Fruit fly (Drosophila melanogaster) whole organism, embryonic: ENCODE data around the gene Sodh1.
A peak's percentile ranks its signal among the peaks of the same experiment; 100 is the strongest.

Experiments
- Aef1 ChIP-seq: fragments of 200-800 bp; sonication (Bioruptor generic); IDR thresholded peaks from 3 replicates; pipeline ENCODE4 v1.3.6; 2022; ENCODE audit warnings: missing biosample characterization, missing genetic modification characterization
- CG1024 ChIP-seq: fragments of 200-800 bp; sonication (Bioruptor generic); IDR thresholded peaks from 2 replicates; pipeline ENCODE4 v1.3.6; 2022; ENCODE audit warnings: missing biosample characterization, missing genetic modification characterization
- CG11085 ChIP-seq: fragments of 200-800 bp; sonication (Bioruptor generic); IDR thresholded peaks from 2 replicates; pipeline ENCODE4 v1.3.6; 2022; ENCODE audit warnings: missing biosample characterization, missing genetic modification characterization
- CG11723 ChIP-seq: fragments of 200-800 bp; sonication (Bioruptor generic); optimal IDR thresholded peaks from 2 replicates; lab custom pipeline; 2017; ENCODE audit warnings: missing biosample characterization, mild to moderate bottlenecking, missing genetic modification characterization
- CG12659 ChIP-seq: fragments of 200-800 bp; sonication (Bioruptor generic); optimal IDR thresholded peaks from 3 replicates; lab custom pipeline; 2017; ENCODE audit warnings: mild to moderate bottlenecking, missing biosample characterization, missing genetic modification reagents, missing genetic modification characterization
- CG13123 ChIP-seq: fragments of 200-800 bp; sonication (Bioruptor generic); optimal IDR thresholded peaks from 2 replicates; lab custom pipeline; 2016; ENCODE audit warnings: missing biosample characterization, missing genetic modification characterization
- CG13624 ChIP-seq: fragments of 200-800 bp; sonication (Bioruptor generic); optimal IDR thresholded peaks from 2 replicates; lab custom pipeline; 2016; ENCODE audit warnings: missing biosample characterization, missing genetic modification characterization
- CG13894 ChIP-seq: fragments of 200-800 bp; sonication (Bioruptor generic); optimal IDR thresholded peaks from 3 replicates; lab custom pipeline; 2018; ENCODE audit warnings: missing biosample characterization, mild to moderate bottlenecking, missing genetic modification characterization, moderate library complexity
- CG14667 ChIP-seq: fragments of 200-800 bp; sonication (Bioruptor generic); IDR thresholded peaks from 2 replicates; pipeline ENCODE4 v1.3.6; 2022; ENCODE audit warnings: missing biosample characterization, missing genetic modification characterization
- CG14710 ChIP-seq: fragments of 200-800 bp; sonication (Bioruptor generic); optimal IDR thresholded peaks from 3 replicates; lab custom pipeline; 2019; ENCODE audit warnings: missing biosample characterization, mild to moderate bottlenecking, missing genetic modification characterization, moderate library complexity
- CG14860 ChIP-seq: fragments of 200-800 bp; sonication (Bioruptor generic); IDR thresholded peaks from 3 replicates; pipeline ENCODE4 v1.3.6; 2022; ENCODE audit warnings: missing biosample characterization, missing genetic modification characterization; ENCODE audit not compliant: partially characterized antibody
- CG15269 ChIP-seq: fragments of 200-800 bp; sonication (Bioruptor generic); optimal IDR thresholded peaks from 2 replicates; lab custom pipeline; 2018; ENCODE audit warnings: missing biosample characterization, mild to moderate bottlenecking, missing genetic modification characterization, moderate library complexity
- CG15514 ChIP-seq: fragments of 200-800 bp; sonication (Bioruptor generic); optimal IDR thresholded peaks from 3 replicates; lab custom pipeline; 2017; ENCODE audit warnings: missing biosample characterization, missing genetic modification characterization, mild to moderate bottlenecking, moderate library complexity, missing genetic modification reagents
- CG16813 ChIP-seq: fragments of 200-800 bp; sonication (Bioruptor generic); IDR thresholded peaks from 3 replicates; pipeline ENCODE4 v1.3.6; 2022; ENCODE audit warnings: missing biosample characterization, missing genetic modification characterization; ENCODE audit not compliant: partially characterized antibody
- CG17361 ChIP-seq: fragments of 200-800 bp; sonication (Bioruptor generic); IDR thresholded peaks from 3 replicates; pipeline ENCODE4 v1.3.6; 2022; ENCODE audit warnings: missing biosample characterization, missing genetic modification characterization
- CG18599 ChIP-seq: fragments of 200-800 bp; sonication (Bioruptor generic); optimal IDR thresholded peaks from 3 replicates; lab custom pipeline; 2017; ENCODE audit warnings: missing biosample characterization, missing genetic modification characterization, mild to moderate bottlenecking, moderate library complexity, missing genetic modification reagents
- CG2678 ChIP-seq: fragments of 200-800 bp; sonication (Bioruptor generic); optimal IDR thresholded peaks from 3 replicates; lab custom pipeline; 2019; ENCODE audit warnings: missing biosample characterization, mild to moderate bottlenecking, missing genetic modification characterization, moderate library complexity
- CG30020 ChIP-seq: fragments of 200-800 bp; optimal IDR thresholded peaks from 2 replicates; lab custom pipeline; 2019; ENCODE audit warnings: missing biosample characterization, mild to moderate bottlenecking, missing genetic modification characterization, moderate library complexity
- CG3995 ChIP-seq: fragments of 200-800 bp; sonication (Bioruptor generic); optimal IDR thresholded peaks from 3 replicates; lab custom pipeline; 2016; ENCODE audit warnings: missing biosample characterization, missing genetic modification characterization
- CG4360 ChIP-seq: fragments of 200-800 bp; sonication (Bioruptor generic); IDR thresholded peaks from 2 replicates; pipeline ENCODE4 v1.3.6; 2022; ENCODE audit warnings: missing biosample characterization, missing genetic modification characterization
- Dip2 ChIP-seq: fragments of 200-800 bp; sonication (Bioruptor generic); IDR thresholded peaks from 2 replicates; pipeline ENCODE4 v1.3.6; 2022; ENCODE audit warnings: missing biosample characterization, missing genetic modification characterization
- Ets97D ChIP-seq: fragments of 200-800 bp; sonication (Bioruptor generic); optimal IDR thresholded peaks from 3 replicates; lab custom pipeline; 2016; ENCODE audit warnings: missing biosample characterization, missing genetic modification characterization
- Fer3 ChIP-seq: fragments of 200-800 bp; sonication (Bioruptor generic); optimal IDR thresholded peaks from 2 replicates; lab custom pipeline; 2018; ENCODE audit warnings: missing biosample characterization, mild to moderate bottlenecking, missing genetic modification characterization, moderate library complexity
- MESR4 ChIP-seq: fragments of 200-800 bp; sonication (Bioruptor generic); optimal IDR thresholded peaks from 2 replicates; lab custom pipeline; 2018; ENCODE audit warnings: missing biosample characterization, mild to moderate bottlenecking, missing genetic modification characterization, moderate library complexity
- NFAT ChIP-seq: fragments of 200-800 bp; sonication (Bioruptor generic); IDR thresholded peaks from 2 replicates; pipeline ENCODE4 v1.3.6; 2022; ENCODE audit warnings: missing biosample characterization, missing genetic modification characterization
- Oli ChIP-seq: fragments of 200-800 bp; sonication (Bioruptor generic); optimal IDR thresholded peaks from 2 replicates; lab custom pipeline; 2018; ENCODE audit warnings: missing biosample characterization, mild to moderate bottlenecking, missing genetic modification characterization, moderate library complexity
- Opbp ChIP-seq: fragments of 200-800 bp; sonication (Bioruptor generic); IDR thresholded peaks from 3 replicates; pipeline ENCODE4 v1.3.6; 2022; ENCODE audit warnings: missing biosample characterization, missing genetic modification characterization; ENCODE audit not compliant: partially characterized antibody
- Optix ChIP-seq: fragments of 200-800 bp; sonication (Bioruptor generic); IDR thresholded peaks from 3 replicates; pipeline ENCODE4 v1.3.6; 2022; ENCODE audit warnings: missing biosample characterization, missing genetic modification characterization
- Ravus ChIP-seq: fragments of 200-800 bp; sonication (Bioruptor generic); IDR thresholded peaks from 2 replicates; pipeline ENCODE4 v1.3.6; 2022; ENCODE audit warnings: missing biosample characterization, missing genetic modification characterization
- Side ChIP-seq: fragments of 200-800 bp; sonication (Bioruptor generic); optimal IDR thresholded peaks from 2 replicates; lab custom pipeline; 2016; ENCODE audit warnings: missing biosample characterization, missing genetic modification characterization
- Sin3A ChIP-seq: fragments of >200 bp; optimal IDR thresholded peaks from 2 replicates; lab custom pipeline; 2018
- croc ChIP-seq: fragments of 200-800 bp; sonication (Bioruptor generic); conservative IDR thresholded peaks from 3 replicates; pipeline ENCODE4 v1.3.6; 2022; ENCODE audit warnings: missing biosample characterization, missing genetic modification characterization
- dm ChIP-seq: fragments of 200-800 bp; sonication (Bioruptor generic); optimal IDR thresholded peaks from 3 replicates; lab custom pipeline; 2016; ENCODE audit warnings: missing biosample characterization, missing genetic modification characterization
- dmrt11E ChIP-seq: fragments of 200-800 bp; sonication (Bioruptor generic); optimal IDR thresholded peaks from 3 replicates; lab custom pipeline; 2018; ENCODE audit warnings: missing biosample characterization, mild to moderate bottlenecking, missing genetic modification characterization, moderate library complexity
- esg ChIP-seq: fragments of 200-800 bp; sonication (Bioruptor generic); conservative IDR thresholded peaks from 2 replicates; pipeline ENCODE4 v1.3.6; 2022; ENCODE audit warnings: missing biosample characterization, missing genetic modification characterization
- grau ChIP-seq: fragments of 200-800 bp; optimal IDR thresholded peaks from 3 replicates; lab custom pipeline; 2019; ENCODE audit warnings: missing biosample characterization, mild to moderate bottlenecking, missing genetic modification characterization, moderate library complexity
- mam ChIP-seq: fragments of 200-800 bp; sonication (Bioruptor generic); optimal IDR thresholded peaks from 3 replicates; lab custom pipeline; 2016; ENCODE audit warnings: missing biosample characterization, missing genetic modification characterization
- nerfin-1 ChIP-seq: fragments of 200-800 bp; sonication (Bioruptor generic); optimal IDR thresholded peaks from 3 replicates; lab custom pipeline; 2019; ENCODE audit warnings: missing biosample characterization, mild to moderate bottlenecking, missing genetic modification characterization, moderate library complexity
- nmo ChIP-seq: fragments of 200-800 bp; sonication (Bioruptor generic); optimal IDR thresholded peaks from 2 replicates; lab custom pipeline; 2018; ENCODE audit warnings: missing biosample characterization, mild to moderate bottlenecking, missing genetic modification characterization, moderate library complexity
- pfk ChIP-seq: fragments of 200-800 bp; sonication (Bioruptor generic); optimal IDR thresholded peaks from 2 replicates; lab custom pipeline; 2018; ENCODE audit warnings: missing biosample characterization, mild to moderate bottlenecking, missing genetic modification characterization, moderate library complexity
- phol ChIP-seq: fragments of 200-800 bp; sonication (Bioruptor generic); optimal IDR thresholded peaks from 3 replicates; lab custom pipeline; 2018; ENCODE audit warnings: missing biosample characterization, mild to moderate bottlenecking, missing genetic modification characterization, moderate library complexity
- pzg ChIP-seq: fragments of 200-800 bp; sonication (Bioruptor generic); optimal IDR thresholded peaks from 3 replicates; lab custom pipeline; 2018; ENCODE audit warnings: missing biosample characterization, mild to moderate bottlenecking, missing genetic modification characterization, moderate library complexity
- ssp ChIP-seq: fragments of 200-800 bp; sonication (Bioruptor generic); IDR thresholded peaks from 2 replicates; pipeline ENCODE4 v1.3.6; 2022; ENCODE audit warnings: missing biosample characterization, missing genetic modification characterization
- trem ChIP-seq: fragments of 200-800 bp; optimal IDR thresholded peaks from 3 replicates; lab custom pipeline; 2019; ENCODE audit warnings: missing biosample characterization, mild to moderate bottlenecking, missing genetic modification characterization, moderate library complexity
- vvl ChIP-seq: fragments of 200-800 bp; sonication (Bioruptor generic); IDR thresholded peaks from 2 replicates; pipeline ENCODE4 v1.3.6; 2022; ENCODE audit warnings: missing biosample characterization, missing genetic modification characterization
- zen ChIP-seq: fragments of 200-800 bp; sonication (Bioruptor generic); optimal IDR thresholded peaks from 3 replicates; lab custom pipeline; 2018; ENCODE audit warnings: missing biosample characterization, mild to moderate bottlenecking, missing genetic modification characterization, moderate library complexity

Gene Sodh1

dm6 chr3R:7080157-7080916 lies 28.2 kb downstream of the Sodh1 start, which contains the start of gene Ref1 (continued):
- TF ChIP-seq pfk (peak; percentile 92), NFAT (0 out of 2 replicates have a peak, but pooled peaks have one; percentile 6), pzg (GFP tag; lab: Kevin White, UChicago) (peak; percentile 53), Sin3A (lab: Kevin White, UChicago) (peak; percentile 14), CG30020 (tag; lab: Kevin White, UChicago) (peak; percentile 98), CG1024 (GFP tag; lab: Robert Waterston, UW) (peak; percentile 93), Optix (no peak), CG11723 (GFP tag; lab: Kevin White, UChicago) (peak; percentile 77), phol (tag; lab: Kevin White, UChicago) (peak; percentile 100), Oli (tag; lab: Kevin White, UChicago) (no peak), trem (tag; lab: Kevin White, UChicago) (peak; percentile 7), CG14710 (tag; lab: Kevin White, UChicago) (peak; percentile 29), CG13123 (GFP tag; lab: Kevin White, UChicago) (no peak), dmrt11E (tag; lab: Kevin White, UChicago) (peak; percentile 17), croc (GFP tag; lab: Robert Waterston, UW) (no peak), CG15269 (tag; lab: Kevin White, UChicago) (no peak), CG4360 (GFP tag; lab: Robert Waterston, UW) (no peak), Aef1 (GFP tag; lab: Robert Waterston, UW) (no peak), Dip2 (GFP tag; lab: Robert Waterston, UW) (no peak), CG2678 (peak; percentile 5), CG16813 (no peak), CG17361 (0 out of 3 replicates have a peak, but pooled peaks have one; percentile 30), esg (GFP tag; lab: Robert Waterston, UW) (no peak), dm (GFP tag; lab: Kevin White, UChicago) (peak; percentile 63), nmo (GFP tag; lab: Kevin White, UChicago) (peak; percentile 23), CG18599 (no peak), CG14860 (no peak), CG14667 (GFP tag; lab: Robert Waterston, UW) (no peak), vvl (no peak), Ets97D (GFP tag; lab: Kevin White, UChicago) (peak; percentile 50), grau (tag; lab: Kevin White, UChicago) (peak; percentile 4), CG13624 (GFP tag; lab: Kevin White, UChicago) (no peak), nerfin-1 (tag; lab: Kevin White, UChicago) (no peak), CG3995 (GFP tag; lab: Kevin White, UChicago) (peak; percentile 14), Fer3 (tag; lab: Kevin White, UChicago) (no peak), ssp (peak; percentile 92), zen (tag; lab: Kevin White, UChicago) (peak; percentile 35), Opbp (GFP tag; lab: Robert Waterston, UW) (0 out of 3 replicates have a peak, but pooled peaks have one; percentile 12), MESR4 (peak; percentile 94), Side (no peak), CG15514 (no peak), CG12659 (GFP tag; lab: Kevin White, UChicago) (peak; percentile 72), Ravus (no peak), CG11085 (GFP tag; lab: Robert Waterston, UW) (no peak), mam (GFP tag; lab: Kevin White, UChicago) (no peak), CG13894 (tag; lab: Kevin White, UChicago) (no peak)
